Fruit fly (Drosophila melanogaster) whole organism, embryonic: ENCODE measurements around the gene CG5665.

ENCODE experiments used
- CG10565 ChIP-seq: fragments of 200-800 bp; sonication (Bioruptor generic); optimal IDR thresholded peaks from 3 replicates; lab custom pipeline; 2016; ENCODE audit warnings: missing biosample characterization, mild to moderate bottlenecking, missing genetic modification characterization
- CG11696 ChIP-seq: fragments of 200-800 bp; sonication (Bioruptor generic); IDR thresholded peaks from 2 replicates; pipeline ENCODE4 v1.3.6; 2022; ENCODE audit warnings: missing biosample characterization, missing genetic modification characterization
- CG1233 ChIP-seq: fragments of 200-800 bp; sonication (Bioruptor generic); optimal IDR thresholded peaks from 4 replicates; lab custom pipeline; 2018; ENCODE audit warnings: missing biosample characterization, mild to moderate bottlenecking, missing genetic modification characterization
- CG12942 ChIP-seq: fragments of 200-800 bp; sonication (Bioruptor generic); optimal IDR thresholded peaks from 3 replicates; lab custom pipeline; 2016; ENCODE audit warnings: missing biosample characterization, missing genetic modification characterization
- CG13296 ChIP-seq: fragments of 200-800 bp; sonication (Bioruptor generic); optimal IDR thresholded peaks from 3 replicates; lab custom pipeline; 2018; ENCODE audit warnings: missing biosample characterization, mild to moderate bottlenecking, missing genetic modification characterization
- CG14014 ChIP-seq: fragments of 200-800 bp; sonication (Bioruptor generic); IDR thresholded peaks from 2 replicates; pipeline ENCODE4 v1.3.6; 2022; ENCODE audit warnings: missing biosample characterization, missing genetic modification characterization
- CG1832 ChIP-seq: fragments of 200-800 bp; sonication (Bioruptor generic); optimal IDR thresholded peaks from 2 replicates; lab custom pipeline; 2017; ENCODE audit warnings: missing biosample characterization, mild to moderate bottlenecking, missing genetic modification characterization, inconsistent platforms
- CG18599 ChIP-seq: fragments of 200-800 bp; sonication (Bioruptor generic); optimal IDR thresholded peaks from 3 replicates; lab custom pipeline; 2017; ENCODE audit warnings: missing biosample characterization, missing genetic modification characterization, mild to moderate bottlenecking, moderate library complexity, missing genetic modification reagents
- CG31365 ChIP-seq: fragments of 200-800 bp; sonication (Bioruptor generic); optimal IDR thresholded peaks from 2 replicates; lab custom pipeline; 2018; ENCODE audit warnings: missing biosample characterization, mild to moderate bottlenecking, missing genetic modification characterization
- CG32532 ChIP-seq: fragments of 200-800 bp; sonication (Bioruptor generic); IDR thresholded peaks from 2 replicates; pipeline ENCODE4 v1.3.6; 2022; ENCODE audit warnings: missing biosample characterization, missing genetic modification characterization
- CG33557 ChIP-seq: fragments of 200-800 bp; sonication (Bioruptor generic); optimal IDR thresholded peaks from 2 replicates; lab custom pipeline; 2019; ENCODE audit warnings: missing biosample characterization, mild to moderate bottlenecking, missing genetic modification characterization, moderate library complexity
- CG34376 ChIP-seq: fragments of 200-800 bp; sonication (Bioruptor generic); optimal IDR thresholded peaks from 2 replicates; lab custom pipeline; 2018; ENCODE audit warnings: missing biosample characterization, mild to moderate bottlenecking, missing genetic modification characterization
- CG4820 ChIP-seq: fragments of 200-800 bp; sonication (Bioruptor generic); optimal IDR thresholded peaks from 3 replicates; lab custom pipeline; 2016; ENCODE audit warnings: missing biosample characterization, missing genetic modification characterization
- CG5953 ChIP-seq: fragments of 200-800 bp; sonication (Bioruptor generic); IDR thresholded peaks from 2 replicates; pipeline ENCODE4 v1.3.6; 2022; ENCODE audit warnings: missing biosample characterization, missing genetic modification characterization
- CG7987 ChIP-seq: fragments of 200-800 bp; sonication (Bioruptor generic); optimal IDR thresholded peaks from 2 replicates; lab custom pipeline; 2018; ENCODE audit warnings: missing biosample characterization, mild to moderate bottlenecking, missing genetic modification characterization, moderate library complexity
- CG8089 ChIP-seq: fragments of 200-800 bp; sonication (Bioruptor generic); optimal IDR thresholded peaks from 3 replicates; lab custom pipeline; 2016; ENCODE audit warnings: missing biosample characterization, missing genetic modification characterization
- CG8359 ChIP-seq: fragments of 200-800 bp; sonication (Bioruptor generic); optimal IDR thresholded peaks from 2 replicates; lab custom pipeline; 2017; ENCODE audit warnings: missing biosample characterization, mild to moderate bottlenecking, missing genetic modification characterization, borderline replicate concordance
- CG9727 ChIP-seq: fragments of 200-800 bp; sonication (Bioruptor generic); optimal IDR thresholded peaks from 3 replicates; lab custom pipeline; 2017; ENCODE audit warnings: missing biosample characterization, mild to moderate bottlenecking, missing genetic modification characterization
- Doc3 ChIP-seq: fragments of 200-800 bp; sonication (Bioruptor generic); IDR thresholded peaks from 3 replicates; pipeline ENCODE4 v1.3.6; 2022; ENCODE audit warnings: missing biosample characterization, missing genetic modification characterization; ENCODE audit not compliant: partially characterized antibody
- Dref ChIP-seq: fragments of 200-800 bp; sonication (Bioruptor generic); IDR thresholded peaks from 2 replicates; pipeline ENCODE4 v1.3.6; 2022; ENCODE audit warnings: missing biosample characterization, missing genetic modification characterization
- Ets97D ChIP-seq: fragments of 200-800 bp; sonication (Bioruptor generic); optimal IDR thresholded peaks from 3 replicates; lab custom pipeline; 2016; ENCODE audit warnings: missing biosample characterization, missing genetic modification characterization
- GATAe ChIP-seq: fragments of 200-800 bp; sonication (Bioruptor generic); conservative IDR thresholded peaks from 2 replicates; pipeline ENCODE4 v1.3.6; 2022; ENCODE audit warnings: missing biosample characterization, missing genetic modification characterization
- HLHmδ ChIP-seq: fragments of 200-800 bp; sonication (Bioruptor generic); optimal IDR thresholded peaks from 2 replicates; lab custom pipeline; 2018; ENCODE audit warnings: missing biosample characterization, mild to moderate bottlenecking, missing genetic modification characterization, moderate library complexity
- Lim3 ChIP-seq: fragments of 200-800 bp; sonication (Bioruptor generic); IDR thresholded peaks from 2 replicates; pipeline ENCODE4 v1.3.6; 2022; ENCODE audit warnings: missing biosample characterization, missing genetic modification characterization
- NK7.1 ChIP-seq: fragments of 200-800 bp; sonication (Bioruptor generic); optimal IDR thresholded peaks from 3 replicates; lab custom pipeline; 2016; ENCODE audit warnings: missing biosample characterization, missing genetic modification characterization
- Neu2 ChIP-seq: fragments of 200-800 bp; sonication (Bioruptor generic); optimal IDR thresholded peaks from 3 replicates; lab custom pipeline; 2016; ENCODE audit warnings: missing biosample characterization, missing genetic modification characterization, borderline replicate concordance
- Poxn ChIP-seq: fragments of 200-800 bp; sonication (Bioruptor generic); IDR thresholded peaks from 2 replicates; pipeline ENCODE4 v1.3.6; 2022; ENCODE audit warnings: missing biosample characterization, missing genetic modification characterization
- Ravus ChIP-seq: fragments of 200-800 bp; sonication (Bioruptor generic); IDR thresholded peaks from 2 replicates; pipeline ENCODE4 v1.3.6; 2022; ENCODE audit warnings: missing biosample characterization, missing genetic modification characterization
- Scr ChIP-seq: fragments of 200-800 bp; sonication (Bioruptor generic); IDR thresholded peaks from 2 replicates; pipeline ENCODE4 v1.3.6; 2022; ENCODE audit warnings: missing biosample characterization, missing genetic modification characterization; ENCODE audit not compliant: partially characterized antibody
- ase ChIP-seq: fragments of 200-800 bp; sonication (Bioruptor generic); IDR thresholded peaks from 3 replicates; pipeline ENCODE4 v1.3.6; 2022; ENCODE audit warnings: missing biosample characterization, missing genetic modification characterization
- bigmax ChIP-seq: fragments of 200-800 bp; sonication (Bioruptor generic); optimal IDR thresholded peaks from 2 replicates; lab custom pipeline; 2018; ENCODE audit warnings: missing biosample characterization, mild to moderate bottlenecking, missing genetic modification characterization
- dimm ChIP-seq: fragments of 200-800 bp; sonication (Bioruptor generic); IDR thresholded peaks from 2 replicates; pipeline ENCODE4 v1.3.6; 2022; ENCODE audit warnings: missing biosample characterization, missing genetic modification characterization
- gfzf ChIP-seq: fragments of 200-800 bp; sonication (Bioruptor generic); optimal IDR thresholded peaks from 2 replicates; lab custom pipeline; 2016; ENCODE audit warnings: missing biosample characterization, mild to moderate bottlenecking, missing genetic modification characterization, moderate library complexity
- gro ChIP-seq: fragments of 200-800 bp; sonication (Bioruptor generic); optimal IDR thresholded peaks from 2 replicates; lab custom pipeline; 2016; ENCODE audit warnings: missing biosample characterization, missing genetic modification characterization
- h ChIP-seq: fragments of >200 bp; optimal IDR thresholded peaks from 2 replicates; lab custom pipeline; 2017
- ind ChIP-seq: fragments of 200-800 bp; sonication (Bioruptor generic); optimal IDR thresholded peaks from 3 replicates; lab custom pipeline; 2016; ENCODE audit warnings: missing biosample characterization, missing genetic modification characterization
- lilli ChIP-seq: fragments of 200-800 bp; sonication (Bioruptor generic); optimal IDR thresholded peaks from 3 replicates; lab custom pipeline; 2016; ENCODE audit warnings: missing biosample characterization, missing genetic modification characterization
- lmd ChIP-seq: fragments of 200-800 bp; sonication (Bioruptor generic); IDR thresholded peaks from 2 replicates; pipeline ENCODE4 v1.3.6; 2022; ENCODE audit warnings: missing biosample characterization, missing genetic modification characterization
- lola ChIP-seq, 3 experiments: fragments of >200 bp in 2 of 3; fragments of 200-800 bp in 1 of 3; sonication (Bioruptor generic) in 1 of 3; optimal IDR thresholded peaks; 2 replicates each; lab custom pipeline; 2017 to 2019; ENCODE audit warnings: missing biosample characterization in 3 of 3, missing genetic modification characterization in 3 of 3, mild to moderate bottlenecking in 1 of 3, moderate library complexity in 1 of 3
- mirr ChIP-seq: fragments of 200-800 bp; sonication (Bioruptor generic); optimal IDR thresholded peaks from 3 replicates; lab custom pipeline; 2018; ENCODE audit warnings: missing biosample characterization, mild to moderate bottlenecking, missing genetic modification characterization
- pb ChIP-seq: fragments of 200-800 bp; sonication (Bioruptor generic); optimal IDR thresholded peaks from 3 replicates; lab custom pipeline; 2016; ENCODE audit warnings: missing biosample characterization, missing genetic modification characterization
- pnt ChIP-seq: fragments of 200-800 bp; sonication (Bioruptor generic); optimal IDR thresholded peaks from 3 replicates; lab custom pipeline; 2016; ENCODE audit warnings: missing biosample characterization, missing genetic modification characterization
- prd ChIP-seq, 3 experiments: fragments of >200 bp in 2 of 3; fragments of 200-800 bp in 1 of 3; sonication (Bioruptor generic) in 1 of 3; optimal IDR thresholded peaks in 2 of 3; IDR thresholded peaks in 1 of 3; 2 replicates in 2 of 3; 3 replicates in 1 of 3; pipeline versions ENCODE4 v1.3.6 to Lab custom; 2017 to 2022; ENCODE audit warnings: missing biosample characterization in 1 of 3, missing genetic modification characterization in 1 of 3
- psq ChIP-seq: fragments of 200-800 bp; sonication (Bioruptor generic); optimal IDR thresholded peaks from 2 replicates; lab custom pipeline; 2017; ENCODE audit warnings: missing biosample characterization, missing genetic modification characterization
- sens-2 ChIP-seq: fragments of 200-800 bp; sonication (Bioruptor generic); IDR thresholded peaks from 2 replicates; pipeline ENCODE4 v1.3.6; 2022; ENCODE audit warnings: missing biosample characterization, missing genetic modification characterization
- stc ChIP-seq: fragments of 200-800 bp; sonication (Bioruptor generic); IDR thresholded peaks from 2 replicates; pipeline ENCODE4 v1.3.6; 2022; ENCODE audit warnings: missing biosample characterization, missing genetic modification characterization
- sug ChIP-seq: fragments of 200-800 bp; optimal IDR thresholded peaks from 2 replicates; lab custom pipeline; 2019; ENCODE audit warnings: missing biosample characterization, mild to moderate bottlenecking, missing genetic modification characterization, moderate library complexity
- tup ChIP-seq: fragments of 200-800 bp; sonication (Bioruptor generic); optimal IDR thresholded peaks from 2 replicates; lab custom pipeline; 2016; ENCODE audit warnings: missing biosample characterization, mild to moderate bottlenecking, missing genetic modification characterization, moderate library complexity

CG5665 gene

dm6 chr3L:20398243-20399222 lies 40.2 kb downstream of the CG5665 start (continued):
- TF ChIP-seq sug (tag; lab: Kevin White, UChicago) (peak; percentile 79), CG8359 (GFP tag; lab: Kevin White, UChicago) (peak; percentile 29), CG1233 (peak; percentile 90), pnt (GFP tag; lab: Kevin White, UChicago) (peak; percentile 66), tup (GFP tag; lab: Kevin White, UChicago) (peak; percentile 32), ind (peak; percentile 85), h (no peak), CG9727 (GFP tag; lab: Kevin White, UChicago) (peak; percentile 78), CG34376 (GFP tag; lab: Kevin White, UChicago) (peak; percentile 71), gfzf (GFP tag; lab: Kevin White, UChicago) (no peak), CG18599 (GFP tag; lab: Kevin White, UChicago) (peak; percentile 85), psq (GFP tag; lab: Kevin White, UChicago) (peak; percentile 10), lmd (GFP tag; lab: Robert Waterston, UW) (peak; percentile 85), CG8089 (peak; percentile 51), CG32532 (peak; percentile 77), stc (GFP tag; lab: Robert Waterston, UW) (peak; percentile 74), Lim3 (GFP tag; lab: Robert Waterston, UW) (0 out of 2 replicates have a peak, but pooled peaks have one; percentile 15), pb (GFP tag; lab: Kevin White, UChicago) (peak; percentile 38), CG7987 (peak; percentile 35), lilli (GFP tag; lab: Kevin White, UChicago) (peak; percentile 89), CG33557 (peak; percentile 67), CG4820 (peak; percentile 74), Scr (GFP tag; lab: Robert Waterston, UW) (no peak), Ravus (GFP tag; lab: Robert Waterston, UW) (peak; percentile 44), Doc3 (GFP tag; lab: Robert Waterston, UW) (no peak), CG10565 (GFP tag; lab: Kevin White, UChicago) (peak; percentile 29), NK7.1 (GFP tag; lab: Kevin White, UChicago) (peak; percentile 54), CG1832 (GFP tag; lab: Kevin White, UChicago) (peak; percentile 38), Neu2 (no peak), CG5953 (no peak; the same call in 1 of the 2 replicates), gro (GFP tag; lab: Kevin White, UChicago) (peak; percentile 79), CG12942 (GFP tag; lab: Kevin White, UChicago) (peak; percentile 79), CG14014 (GFP tag; lab: Robert Waterston, UW) (peak; percentile 70), ase (GFP tag; lab: Robert Waterston, UW) (peak; percentile 79), prd (optimal IDR thresholded peaks at IDR 0.05; lab: Kevin White, UChicago) (no peak), prd (GFP tag; IDR thresholded peaks at IDR 0.05; lab: Robert Waterston, UW) (peak; percentile 81), CG11696 (GFP tag; lab: Robert Waterston, UW) (peak; percentile 66), Dref (GFP tag; lab: Robert Waterston, UW) (no peak), Poxn (GFP tag; lab: Robert Waterston, UW) (no peak), sens-2 (GFP tag; lab: Robert Waterston, UW) (no peak), bigmax (no peak), mirr (GFP tag; lab: Kevin White, UChicago) (peak; percentile 80), CG31365 (tag; lab: Kevin White, UChicago) (peak; percentile 62), Ets97D (GFP tag; lab: Kevin White, UChicago) (peak; percentile 20), CG13296 (peak; percentile 86), HLHmδ (GFP tag; lab: Kevin White, UChicago) (no peak), dimm (GFP tag; lab: Robert Waterston, UW) (no peak), lola (GFP tag; optimal IDR thresholded peaks at IDR 0.05; lab: Kevin White, UChicago) (peak in 1 of 3 experiments; percentile 81), GATAe (GFP tag; lab: Robert Waterston, UW) (0 out of 2 replicates have a peak, but pooled peaks have one; percentile 11)
